Worm (Caenorhabditis elegans) whole organism, early embryonic: ENCODE data around the gene Y17D7C.6.

Experiments
- B0310.2 ChIP-seq: sonication (generic microtip); optimal IDR thresholded peaks from 2 replicates; lab custom pipeline; 2016; ENCODE audit warnings: mild to moderate bottlenecking, missing genetic modification characterization, missing compliant biosample characterization
- ama-1 ChIP-seq: fragments of 150-350 bp; optimal IDR thresholded peaks from 2 replicates; lab custom pipeline; 2014
- ets-7 ChIP-seq: sonication (generic microtip); optimal IDR thresholded peaks from 2 replicates; lab custom pipeline; 2016; ENCODE audit warnings: missing genotype, missing genetic modification characterization, missing compliant biosample characterization
- hmbx-1 ChIP-seq: sonication (generic microtip); optimal IDR thresholded peaks from 2 replicates; lab custom pipeline; 2016; ENCODE audit warnings: mild to moderate bottlenecking, missing genetic modification characterization, missing compliant biosample characterization
- scrt-1 ChIP-seq: fragments of 200-800 bp; sonication (Bioruptor generic); IDR thresholded peaks from 2 replicates; pipeline ENCODE4 v1.3.6; 2022; ENCODE audit warnings: missing genetic modification characterization, missing compliant biosample characterization

ce11 chrV:18671811-18672210 is 37.8 kb upstream of the Y17D7C.6 start:
- TF ChIP-seq ama-1 (lab: Kevin White, UChicago) (no peak), scrt-1 (GFP tag; lab: Robert Waterston, UW) (no peak), B0310.2 (tag; lab: Kevin White, UChicago) (no peak), hmbx-1 (tag; lab: Kevin White, UChicago) (no peak), ets-7 (tag; lab: Kevin White, UChicago) (no peak)
